Fruit fly (Drosophila melanogaster) whole organism, adult: ENCODE measurements around the gene Drsl3.

Source experiments
- CG11617 ChIP-seq: fragments of 200-800 bp; sonication (Bioruptor generic); optimal IDR thresholded peaks from 2 replicates; lab custom pipeline; 2017; ENCODE audit warnings: mild to moderate bottlenecking, missing biosample characterization, missing genetic modification reagents, missing genetic modification characterization
- CG12768 ChIP-seq: fragments of 200-800 bp; sonication (Bioruptor generic); optimal IDR thresholded peaks from 2 replicates; lab custom pipeline; 2017; ENCODE audit warnings: missing biosample characterization, missing genetic modification characterization, mild to moderate bottlenecking, moderate library complexity, missing genetic modification reagents
- CG14711 ChIP-seq: fragments of 200-800 bp; sonication (Bioruptor generic); optimal IDR thresholded peaks from 2 replicates; lab custom pipeline; 2018; ENCODE audit warnings: missing biosample characterization, mild to moderate bottlenecking, missing genetic modification characterization, moderate library complexity
- CG1620 ChIP-seq: fragments of 200-800 bp; sonication (Bioruptor generic); optimal IDR thresholded peaks from 2 replicates; lab custom pipeline; 2016; ENCODE audit warnings: missing biosample characterization, missing genetic modification characterization
- CG33017 ChIP-seq: fragments of 200-800 bp; sonication (Bioruptor generic); optimal IDR thresholded peaks from 2 replicates; lab custom pipeline; 2018; ENCODE audit warnings: missing biosample characterization, mild to moderate bottlenecking, missing genetic modification characterization, moderate library complexity
- CG5204 ChIP-seq: fragments of 200-800 bp; sonication (Bioruptor generic); optimal IDR thresholded peaks from 2 replicates; lab custom pipeline; 2016; ENCODE audit warnings: missing biosample characterization, missing genetic modification characterization
- CG7045 ChIP-seq: fragments of 200-800 bp; sonication (Bioruptor generic); optimal IDR thresholded peaks from 2 replicates; lab custom pipeline; 2017; ENCODE audit warnings: missing biosample characterization, mild to moderate bottlenecking, missing genetic modification characterization
- CG7101 ChIP-seq: fragments of 200-800 bp; sonication (Bioruptor generic); optimal IDR thresholded peaks from 2 replicates; lab custom pipeline; 2018; ENCODE audit warnings: missing biosample characterization, mild to moderate bottlenecking, missing genetic modification characterization, moderate library complexity
- Clk ChIP-seq: fragments of 200-800 bp; sonication (Bioruptor generic); optimal IDR thresholded peaks from 2 replicates; lab custom pipeline; 2017; ENCODE audit warnings: missing biosample characterization, missing genetic modification characterization
- Crg-1 ChIP-seq: fragments of 200-800 bp; sonication (Bioruptor generic); optimal IDR thresholded peaks from 2 replicates; lab custom pipeline; 2016; ENCODE audit warnings: missing biosample characterization, missing genetic modification characterization
- Hr96 ChIP-seq: fragments of 200-800 bp; sonication (Bioruptor generic); optimal IDR thresholded peaks from 2 replicates; lab custom pipeline; 2016; ENCODE audit warnings: missing biosample characterization, missing genetic modification characterization
- Mnt ChIP-seq: fragments of 200-800 bp; sonication (Bioruptor generic); optimal IDR thresholded peaks from 2 replicates; lab custom pipeline; 2016; ENCODE audit warnings: missing biosample characterization, mild to moderate bottlenecking, missing genetic modification characterization
- bab1 ChIP-seq: fragments of 200-800 bp; sonication (Bioruptor generic); optimal IDR thresholded peaks from 3 replicates; lab custom pipeline; 2019; ENCODE audit warnings: missing biosample characterization, mild to moderate bottlenecking, missing genetic modification characterization, moderate library complexity
- cic ChIP-seq: fragments of 200-800 bp; sonication (Bioruptor generic); optimal IDR thresholded peaks from 2 replicates; lab custom pipeline; 2017; ENCODE audit warnings: missing biosample characterization, mild to moderate bottlenecking, missing genetic modification characterization, moderate library complexity
- cnc ChIP-seq, 2 experiments: fragments of >200 bp; optimal IDR thresholded peaks; 2 replicates each; lab custom pipeline; 2017
- kay ChIP-seq: fragments of 200-800 bp; sonication (Bioruptor generic); peaks from one replicate; lab custom pipeline; 2016; ENCODE audit warnings: missing biosample characterization, missing genetic modification characterization, borderline replicate concordance
- ovo ChIP-seq: fragments of 200-800 bp; sonication (Bioruptor generic); optimal IDR thresholded peaks from 2 replicates; lab custom pipeline; 2016; ENCODE audit warnings: missing biosample characterization, missing genetic modification characterization
- pad ChIP-seq: fragments of 200-800 bp; sonication (Bioruptor generic); optimal IDR thresholded peaks from 3 replicates; lab custom pipeline; 2017; ENCODE audit warnings: missing biosample characterization, missing genetic modification characterization, mild to moderate bottlenecking, moderate library complexity, missing genetic modification reagents
- tj ChIP-seq: fragments of 200-800 bp; sonication (Bioruptor generic); optimal IDR thresholded peaks from 3 replicates; lab custom pipeline; 2017; ENCODE audit warnings: missing biosample characterization, mild to moderate bottlenecking, missing genetic modification characterization, moderate library complexity
- toe ChIP-seq: fragments of 200-800 bp; sonication (Bioruptor generic); optimal IDR thresholded peaks from 2 replicates; lab custom pipeline; 2016; ENCODE audit warnings: missing biosample characterization, missing genetic modification characterization

Drsl3 gene

dm6 chr3L:3283264-3283663 lies 31.5 kb upstream of the Drsl3 start:
- TF ChIP-seq kay (GFP tag; lab: Kevin White, UChicago) = no peak
- TF ChIP-seq cnc (optimal IDR thresholded peaks at IDR 0.05; lab: Kevin White, UChicago) = no peak
- TF ChIP-seq bab1 (GFP tag; lab: Kevin White, UChicago) = no peak
- no peak for TF ChIP-seq cic (GFP tag; lab: Kevin White, UChicago)
- TF ChIP-seq CG7045 (GFP tag; lab: Kevin White, UChicago) = no peak
- TF ChIP-seq tj (GFP tag; lab: Kevin White, UChicago) = no peak
- no peak for TF ChIP-seq CG11617 (GFP tag; lab: Kevin White, UChicago)
- no peak for TF ChIP-seq pad (GFP tag; lab: Kevin White, UChicago)
- no peak for TF ChIP-seq Hr96 (GFP tag; lab: Kevin White, UChicago)
- TF ChIP-seq toe (GFP tag; lab: Kevin White, UChicago) = no peak
- TF ChIP-seq CG33017 (tag; lab: Kevin White, UChicago) = no peak
- TF ChIP-seq CG14711 = no peak
- no peak for TF ChIP-seq CG1620
- TF ChIP-seq CG7101 (tag; lab: Kevin White, UChicago) = no peak
- TF ChIP-seq Clk (GFP tag; lab: Kevin White, UChicago) = no peak
- TF ChIP-seq CG12768 (GFP tag; lab: Kevin White, UChicago) = no peak
- TF ChIP-seq ovo (GFP tag; lab: Kevin White, UChicago) = no peak
- TF ChIP-seq CG5204 (GFP tag; lab: Kevin White, UChicago) = no peak

dm6 chr3L:3284900-3285299 lies 29.9 kb upstream of the Drsl3 start:
- no peak for TF ChIP-seq Crg-1 (GFP tag; lab: Kevin White, UChicago)
- TF ChIP-seq Clk (GFP tag; lab: Kevin White, UChicago) = no peak
- no peak for TF ChIP-seq CG14711
- TF ChIP-seq pad (GFP tag; lab: Kevin White, UChicago) = no peak
- no peak for TF ChIP-seq cnc (optimal IDR thresholded peaks at IDR 0.05; lab: Kevin White, UChicago)
- no peak for TF ChIP-seq kay (GFP tag; lab: Kevin White, UChicago)
- TF ChIP-seq CG7101 (tag; lab: Kevin White, UChicago) = no peak
- TF ChIP-seq CG33017 (tag; lab: Kevin White, UChicago) = no peak
- TF ChIP-seq tj (GFP tag; lab: Kevin White, UChicago) = no peak
- TF ChIP-seq CG1620 = no peak
- no peak for TF ChIP-seq cic (GFP tag; lab: Kevin White, UChicago)
- TF ChIP-seq Hr96 (GFP tag; lab: Kevin White, UChicago) = no peak
- no peak for TF ChIP-seq CG5204 (GFP tag; lab: Kevin White, UChicago)
- TF ChIP-seq Mnt (GFP tag; lab: Kevin White, UChicago) = no peak
- TF ChIP-seq CG11617 (GFP tag; lab: Kevin White, UChicago) = no peak
- no peak for TF ChIP-seq bab1 (GFP tag; lab: Kevin White, UChicago)

- no peak for TF ChIP-seq bab1 (GFP tag; lab: Kevin White, UChicago)
- TF ChIP-seq kay (GFP tag; lab: Kevin White, UChicago) = peak; percentile 39
These were observed 26.4 kb upstream of the Drsl3 start for dm6 chr3L:3288414-3288813.

dm6 chr3L:3291159-3291558 lies 23.6 kb upstream of the Drsl3 start, which contains the start of gene CG12009:
CG12009 (plus strand) TSS chr3L:3291459.
- TF ChIP-seq Crg-1 (GFP tag; lab: Kevin White, UChicago) (no peak), CG12768 (GFP tag; lab: Kevin White, UChicago) (no peak), CG5204 (GFP tag; lab: Kevin White, UChicago) (no peak), ovo (GFP tag; lab: Kevin White, UChicago) (no peak), Clk (GFP tag; lab: Kevin White, UChicago) (no peak), CG7045 (GFP tag; lab: Kevin White, UChicago) (no peak), Hr96 (GFP tag; lab: Kevin White, UChicago) (no peak), tj (GFP tag; lab: Kevin White, UChicago) (no peak), pad (GFP tag; lab: Kevin White, UChicago) (no peak), toe (GFP tag; lab: Kevin White, UChicago) (no peak), cic (GFP tag; lab: Kevin White, UChicago) (no peak), bab1 (GFP tag; lab: Kevin White, UChicago) (no peak), CG33017 (tag; lab: Kevin White, UChicago) (no peak), kay (GFP tag; lab: Kevin White, UChicago) (no peak), CG7101 (tag; lab: Kevin White, UChicago) (no peak), CG14711 (no peak), cnc (optimal IDR thresholded peaks at IDR 0.05; lab: Kevin White, UChicago) (no peak)

dm6 chr3L:3300345-3300744 lies 14.5 kb upstream of the Drsl3 start:
- TF ChIP-seq Hr96 (GFP tag; lab: Kevin White, UChicago) (no peak), Clk (GFP tag; lab: Kevin White, UChicago) (no peak), tj (GFP tag; lab: Kevin White, UChicago) (no peak), ovo (GFP tag; lab: Kevin White, UChicago) (no peak), CG1620 (no peak), CG14711 (no peak), Mnt (GFP tag; lab: Kevin White, UChicago) (no peak), toe (GFP tag; lab: Kevin White, UChicago) (no peak), kay (GFP tag; lab: Kevin White, UChicago) (no peak), CG12768 (GFP tag; lab: Kevin White, UChicago) (no peak), CG5204 (GFP tag; lab: Kevin White, UChicago) (no peak), CG33017 (tag; lab: Kevin White, UChicago) (no peak)

- peak; percentile 56 for TF ChIP-seq tj (GFP tag; lab: Kevin White, UChicago)
- peak; percentile 0 for TF ChIP-seq bab1 (GFP tag; lab: Kevin White, UChicago)
- TF ChIP-seq Crg-1 (GFP tag; lab: Kevin White, UChicago) = peak; percentile 12
- peak; percentile 72 for TF ChIP-seq CG7101 (tag; lab: Kevin White, UChicago)
- TF ChIP-seq toe (GFP tag; lab: Kevin White, UChicago) = peak; percentile 57
- TF ChIP-seq CG5204 (GFP tag; lab: Kevin White, UChicago) = peak; percentile 71
- no peak for TF ChIP-seq ovo (GFP tag; lab: Kevin White, UChicago)
- peak; percentile 49 for TF ChIP-seq CG12768 (GFP tag; lab: Kevin White, UChicago)
- TF ChIP-seq Clk (GFP tag; lab: Kevin White, UChicago) = peak; percentile 23
- peak; percentile 78 for TF ChIP-seq kay (GFP tag; lab: Kevin White, UChicago)
- peak; percentile 80 for TF ChIP-seq CG33017 (tag; lab: Kevin White, UChicago)
- peak; percentile 69 for TF ChIP-seq Hr96 (GFP tag; lab: Kevin White, UChicago)
- peak; percentile 69 for TF ChIP-seq CG14711
- peak; percentile 59 for TF ChIP-seq cic (GFP tag; lab: Kevin White, UChicago)
- no peak for TF ChIP-seq cnc (optimal IDR thresholded peaks at IDR 0.05; lab: Kevin White, UChicago)
- TF ChIP-seq CG1620 = no peak
- peak; percentile 82 for TF ChIP-seq CG7045 (GFP tag; lab: Kevin White, UChicago)
- peak; percentile 78 for TF ChIP-seq CG11617 (GFP tag; lab: Kevin White, UChicago)
- peak; percentile 7 for TF ChIP-seq pad (GFP tag; lab: Kevin White, UChicago)
- peak; percentile 22 for TF ChIP-seq Mnt (GFP tag; lab: Kevin White, UChicago)
These were observed 13.5 kb upstream of the Drsl3 start for dm6 chr3L:3301171-3301738.
